Worm (Caenorhabditis elegans): Measurements from ENCODE around the gene oac-40.

DNA sequence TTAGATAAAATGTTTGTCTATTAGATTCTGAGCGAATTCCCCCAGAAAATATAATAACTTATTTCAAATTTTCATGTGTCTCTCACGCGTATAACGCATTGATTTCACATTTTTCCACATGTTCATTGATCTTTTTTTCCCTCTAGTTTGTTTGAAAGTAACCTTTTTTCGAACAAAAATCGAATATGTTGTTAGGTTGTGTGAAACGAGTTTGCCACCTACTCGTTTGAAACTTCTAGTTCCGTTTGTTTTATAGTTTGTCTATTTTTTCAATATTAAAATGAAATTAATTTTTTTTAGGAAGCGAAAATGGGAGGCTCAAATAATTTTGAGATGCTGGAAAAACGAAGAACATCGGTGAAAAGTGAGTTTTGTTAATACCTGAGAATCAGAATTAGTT lies 13.7 kb downstream of the oac-40 start, which contains the start of gene C25E10.5:
- TF ChIP-seq lin-39 (tag; optimal IDR thresholded peaks at IDR 0.05), result no peak
- no peak for TF ChIP-seq nhr-11 (tag; optimal IDR thresholded peaks at IDR 0.05)
- TF ChIP-seq skn-1 (tag; optimal IDR thresholded peaks at IDR 0.05), result no peak
- no peak for TF ChIP-seq unc-62 (GFP tag; optimal IDR thresholded peaks at IDR 0.05)
- no peak for TF ChIP-seq nhr-25 (tag; optimal IDR thresholded peaks at IDR 0.05)
- no peak for TF ChIP-seq pha-4 (tag; optimal IDR thresholded peaks at IDR 0.05)
- TF ChIP-seq lin-15B (tag; optimal IDR thresholded peaks at IDR 0.05), result no peak
- no peak for TF ChIP-seq nhr-237 (tag; optimal IDR thresholded peaks at IDR 0.05)
- TF ChIP-seq fkh-10 (GFP tag; optimal IDR thresholded peaks at IDR 0.05), result no peak
- TF ChIP-seq aly-2 (tag; optimal IDR thresholded peaks at IDR 0.05), result no peak
- no peak for TF ChIP-seq mdl-1 (tag; optimal IDR thresholded peaks at IDR 0.05)
- no peak for TF ChIP-seq ZK546.5 (tag; optimal IDR thresholded peaks at IDR 0.05)
- no peak for TF ChIP-seq pqm-1 (tag; optimal IDR thresholded peaks at IDR 0.05)
- TF ChIP-seq elt-1 (tag; optimal IDR thresholded peaks at IDR 0.05), result no peak
